Fruit fly (Drosophila melanogaster) whole organism, embryonic: ENCODE measurements around the gene CG2681.

Experiments used
- ATbp ChIP-seq: fragments of 200-800 bp; sonication (Bioruptor generic); optimal IDR thresholded peaks from 2 replicates; lab custom pipeline; 2017; ENCODE audit warnings: missing biosample characterization, mild to moderate bottlenecking, missing genetic modification characterization, missing genetic modification reagents
- Adf1 ChIP-seq: fragments of 200-800 bp; sonication (Bioruptor generic); IDR thresholded peaks from 2 replicates; pipeline ENCODE4 v1.3.6; 2022; ENCODE audit warnings: missing biosample characterization, missing genetic modification characterization
- Atf3 ChIP-seq: fragments of 200-800 bp; sonication (Bioruptor generic); optimal IDR thresholded peaks from 3 replicates; lab custom pipeline; 2016; ENCODE audit warnings: missing biosample characterization, missing genetic modification characterization
- CG11695 ChIP-seq: fragments of 200-800 bp; sonication (Bioruptor generic); IDR thresholded peaks from 3 replicates; pipeline ENCODE4 v1.3.6; 2022; ENCODE audit warnings: missing biosample characterization, missing genetic modification characterization
- CG12769 ChIP-seq: fragments of 200-800 bp; sonication (Bioruptor generic); optimal IDR thresholded peaks from 2 replicates; lab custom pipeline; 2019; ENCODE audit warnings: missing biosample characterization, mild to moderate bottlenecking, missing genetic modification characterization, moderate library complexity
- CG17912 ChIP-seq: fragments of 200-800 bp; sonication (Bioruptor generic); optimal IDR thresholded peaks from 2 replicates; lab custom pipeline; 2018; ENCODE audit warnings: missing biosample characterization, mild to moderate bottlenecking, missing genetic modification characterization
- CG1832 ChIP-seq: fragments of 200-800 bp; sonication (Bioruptor generic); optimal IDR thresholded peaks from 2 replicates; lab custom pipeline; 2017; ENCODE audit warnings: missing biosample characterization, mild to moderate bottlenecking, missing genetic modification characterization, inconsistent platforms
- CG31388 ChIP-seq: fragments of 200-800 bp; sonication (Bioruptor generic); optimal IDR thresholded peaks from 2 replicates; lab custom pipeline; 2016; ENCODE audit warnings: missing biosample characterization, missing genetic modification characterization
- CG32767 ChIP-seq: fragments of 200-800 bp; sonication (Bioruptor generic); IDR thresholded peaks from 2 replicates; pipeline ENCODE4 v1.3.6; 2022; ENCODE audit warnings: missing biosample characterization, missing genetic modification characterization
- CG3407 ChIP-seq: fragments of 200-800 bp; sonication (Bioruptor generic); optimal IDR thresholded peaks from 2 replicates; lab custom pipeline; 2018; ENCODE audit warnings: missing biosample characterization, mild to moderate bottlenecking, missing genetic modification characterization
- CG4617 ChIP-seq: fragments of 200-800 bp; sonication (Bioruptor generic); optimal IDR thresholded peaks from 3 replicates; lab custom pipeline; 2016; ENCODE audit warnings: missing biosample characterization, missing genetic modification characterization, borderline replicate concordance
- CG4730 ChIP-seq: fragments of 200-800 bp; sonication (Bioruptor generic); IDR thresholded peaks from 2 replicates; pipeline ENCODE4 v1.3.6; 2022; ENCODE audit warnings: missing biosample characterization, missing genetic modification characterization
- CG7786 ChIP-seq: fragments of 200-800 bp; sonication (Bioruptor generic); optimal IDR thresholded peaks from 2 replicates; lab custom pipeline; 2016; ENCODE audit warnings: missing biosample characterization, missing genetic modification characterization
- CG7839 ChIP-seq: fragments of 200-800 bp; sonication (Bioruptor generic); optimal IDR thresholded peaks from 3 replicates; lab custom pipeline; 2018; ENCODE audit warnings: missing biosample characterization, mild to moderate bottlenecking, missing genetic modification characterization, moderate library complexity
- CG9932 ChIP-seq: fragments of 200-800 bp; sonication (Bioruptor generic); IDR thresholded peaks from 2 replicates; pipeline ENCODE4 v1.3.6; 2022; ENCODE audit warnings: missing biosample characterization, missing genetic modification characterization
- Chrac-16 ChIP-seq: fragments of 200-800 bp; sonication (Bioruptor generic); optimal IDR thresholded peaks from 3 replicates; lab custom pipeline; 2016; ENCODE audit warnings: missing biosample characterization, missing genetic modification characterization
- Deaf1 ChIP-seq: fragments of 200-800 bp; optimal IDR thresholded peaks from 3 replicates; lab custom pipeline; 2019; ENCODE audit warnings: missing biosample characterization, mild to moderate bottlenecking, missing genetic modification characterization, moderate library complexity
- Doc3 ChIP-seq: fragments of 200-800 bp; sonication (Bioruptor generic); IDR thresholded peaks from 3 replicates; pipeline ENCODE4 v1.3.6; 2022; ENCODE audit warnings: missing biosample characterization, missing genetic modification characterization; ENCODE audit not compliant: partially characterized antibody
- Dp ChIP-seq: fragments of 200-800 bp; sonication (Bioruptor generic); optimal IDR thresholded peaks from 2 replicates; lab custom pipeline; 2018; ENCODE audit warnings: missing biosample characterization, mild to moderate bottlenecking, missing genetic modification characterization, moderate library complexity
- Dref ChIP-seq: fragments of 200-800 bp; sonication (Bioruptor generic); IDR thresholded peaks from 2 replicates; pipeline ENCODE4 v1.3.6; 2022; ENCODE audit warnings: missing biosample characterization, missing genetic modification characterization
- HLHmδ ChIP-seq: fragments of 200-800 bp; sonication (Bioruptor generic); optimal IDR thresholded peaks from 2 replicates; lab custom pipeline; 2018; ENCODE audit warnings: missing biosample characterization, mild to moderate bottlenecking, missing genetic modification characterization, moderate library complexity
- Pdp1 ChIP-seq, 2 experiments: fragments of 200-800 bp; sonication (Bioruptor generic); optimal IDR thresholded peaks; 3 replicates each; lab custom pipeline; 2016; ENCODE audit warnings: missing biosample characterization in 2 of 2, missing genetic modification characterization in 2 of 2, mild to moderate bottlenecking in 1 of 2, moderate library complexity in 1 of 2
- Side ChIP-seq: fragments of 200-800 bp; sonication (Bioruptor generic); optimal IDR thresholded peaks from 2 replicates; lab custom pipeline; 2016; ENCODE audit warnings: missing biosample characterization, missing genetic modification characterization
- Spps ChIP-seq: fragments of 200-800 bp; sonication (Bioruptor generic); optimal IDR thresholded peaks from 2 replicates; lab custom pipeline; 2018; ENCODE audit warnings: missing biosample characterization, mild to moderate bottlenecking, missing genetic modification characterization
- Stat92E ChIP-seq, 3 experiments: fragments of >200 bp in 2 of 3; fragments of 200-800 bp in 1 of 3; sonication (Bioruptor generic) in 1 of 3; optimal IDR thresholded peaks; 2 replicates each; lab custom pipeline; 2017 to 2019; ENCODE audit warnings: missing biosample characterization in 3 of 3, missing genetic modification characterization in 3 of 3, mild to moderate bottlenecking in 1 of 3, moderate library complexity in 1 of 3
- Usf ChIP-seq: fragments of 200-800 bp; sonication (Bioruptor generic); optimal IDR thresholded peaks from 2 replicates; lab custom pipeline; 2017; ENCODE audit warnings: missing genotype, missing biosample characterization, missing genetic modification characterization
- amos ChIP-seq: fragments of 200-800 bp; sonication (Bioruptor generic); IDR thresholded peaks from 2 replicates; pipeline ENCODE4 v1.3.6; 2022; ENCODE audit warnings: missing biosample characterization, missing genetic modification characterization; ENCODE audit not compliant: partially characterized antibody
- az2 ChIP-seq: fragments of 200-800 bp; sonication (Bioruptor generic); optimal IDR thresholded peaks from 3 replicates; lab custom pipeline; 2016; ENCODE audit warnings: missing biosample characterization, missing genetic modification characterization
- bab2 ChIP-seq: fragments of 200-800 bp; sonication (Bioruptor generic); optimal IDR thresholded peaks from 2 replicates; lab custom pipeline; 2016; ENCODE audit warnings: missing biosample characterization, missing genetic modification characterization
- btn ChIP-seq: fragments of 200-800 bp; sonication (Bioruptor generic); optimal IDR thresholded peaks from 2 replicates; lab custom pipeline; 2016; ENCODE audit warnings: missing biosample characterization, missing genetic modification characterization
- crc ChIP-seq: fragments of 200-800 bp; sonication (Bioruptor generic); optimal IDR thresholded peaks from 2 replicates; lab custom pipeline; 2016; ENCODE audit warnings: missing biosample characterization, missing genetic modification characterization
- danr ChIP-seq: fragments of 200-800 bp; sonication (Bioruptor generic); IDR thresholded peaks from 2 replicates; pipeline ENCODE4 v1.3.6; 2022; ENCODE audit warnings: missing biosample characterization, missing genetic modification characterization
- dmrt11E ChIP-seq: fragments of 200-800 bp; sonication (Bioruptor generic); optimal IDR thresholded peaks from 3 replicates; lab custom pipeline; 2018; ENCODE audit warnings: missing biosample characterization, mild to moderate bottlenecking, missing genetic modification characterization, moderate library complexity
- fru ChIP-seq: fragments of >200 bp; optimal IDR thresholded peaks from 2 replicates; lab custom pipeline; 2017
- grau ChIP-seq: fragments of 200-800 bp; optimal IDR thresholded peaks from 3 replicates; lab custom pipeline; 2019; ENCODE audit warnings: missing biosample characterization, mild to moderate bottlenecking, missing genetic modification characterization, moderate library complexity
- inv ChIP-seq: fragments of 200-800 bp; sonication (Bioruptor generic); IDR thresholded peaks from 2 replicates; pipeline ENCODE4 v1.3.6; 2022; ENCODE audit warnings: missing biosample characterization, missing genetic modification characterization; ENCODE audit not compliant: partially characterized antibody
- mirr ChIP-seq: fragments of 200-800 bp; sonication (Bioruptor generic); optimal IDR thresholded peaks from 3 replicates; lab custom pipeline; 2018; ENCODE audit warnings: missing biosample characterization, mild to moderate bottlenecking, missing genetic modification characterization
- nau ChIP-seq: fragments of 200-800 bp; sonication (Bioruptor generic); optimal IDR thresholded peaks from 3 replicates; lab custom pipeline; 2017; ENCODE audit warnings: missing biosample characterization, mild to moderate bottlenecking, missing genetic modification characterization, missing genetic modification reagents
- peb ChIP-seq: fragments of 200-800 bp; sonication (Bioruptor generic); IDR thresholded peaks from 2 replicates; pipeline ENCODE4 v1.3.6; 2022; ENCODE audit warnings: missing biosample characterization, missing genetic modification characterization
- prd ChIP-seq, 3 experiments: fragments of >200 bp in 2 of 3; fragments of 200-800 bp in 1 of 3; sonication (Bioruptor generic) in 1 of 3; optimal IDR thresholded peaks in 2 of 3; IDR thresholded peaks in 1 of 3; 2 replicates in 2 of 3; 3 replicates in 1 of 3; pipeline versions ENCODE4 v1.3.6 to Lab custom; 2017 to 2022; ENCODE audit warnings: missing biosample characterization in 1 of 3, missing genetic modification characterization in 1 of 3
- pum ChIP-seq: fragments of 200-800 bp; sonication (Bioruptor generic); optimal IDR thresholded peaks from 2 replicates; lab custom pipeline; 2016; ENCODE audit warnings: missing biosample characterization, missing genetic modification characterization
- pzg ChIP-seq: fragments of 200-800 bp; sonication (Bioruptor generic); optimal IDR thresholded peaks from 3 replicates; lab custom pipeline; 2018; ENCODE audit warnings: missing biosample characterization, mild to moderate bottlenecking, missing genetic modification characterization, moderate library complexity
- salm ChIP-seq: fragments of 200-800 bp; sonication (Bioruptor generic); optimal IDR thresholded peaks from 2 replicates; lab custom pipeline; 2018; ENCODE audit warnings: missing biosample characterization, mild to moderate bottlenecking, missing genetic modification characterization
- sr ChIP-seq: fragments of 200-800 bp; sonication (Bioruptor generic); IDR thresholded peaks from 3 replicates; pipeline ENCODE4 v1.3.6; 2022; ENCODE audit warnings: missing biosample characterization, missing genetic modification characterization
- stwl ChIP-seq: fragments of 200-800 bp; sonication (Bioruptor generic); optimal IDR thresholded peaks from 3 replicates; lab custom pipeline; 2018; ENCODE audit warnings: missing biosample characterization, mild to moderate bottlenecking, missing genetic modification characterization, moderate library complexity
- tap ChIP-seq: fragments of 200-800 bp; optimal IDR thresholded peaks from 3 replicates; lab custom pipeline; 2019; ENCODE audit warnings: missing biosample characterization, mild to moderate bottlenecking, missing genetic modification characterization, moderate library complexity
- unc-4 ChIP-seq: fragments of 200-800 bp; sonication (Bioruptor generic); IDR thresholded peaks from 2 replicates; pipeline ENCODE4 v1.3.6; 2022; ENCODE audit warnings: missing biosample characterization, missing genetic modification characterization; ENCODE audit not compliant: partially characterized antibody
- vvl ChIP-seq: fragments of 200-800 bp; sonication (Bioruptor generic); IDR thresholded peaks from 2 replicates; pipeline ENCODE4 v1.3.6; 2022; ENCODE audit warnings: missing biosample characterization, missing genetic modification characterization
- zen2 ChIP-seq: fragments of 200-800 bp; sonication (Bioruptor generic); IDR thresholded peaks from 3 replicates; pipeline ENCODE4 v1.3.6; 2022; ENCODE audit warnings: missing biosample characterization, missing genetic modification characterization; ENCODE audit not compliant: partially characterized antibody

The CG2681 gene

dm6 chrX:2698064-2698894, 10.2 kb upstream of the CG2681 start, which contains the start of the genes Spg7 and Lint-O (continued):
- TF ChIP-seq Doc3 (GFP tag; lab: Robert Waterston, UW), result peak; percentile 50; the same call in 2 of the 3 replicates
- TF ChIP-seq CG7839 (tag; lab: Kevin White, UChicago), result no peak
- no peak for TF ChIP-seq Pdp1 (GFP tag; optimal IDR thresholded peaks at IDR 0.05; lab: Kevin White, UChicago)
- no peak for TF ChIP-seq CG4617 (GFP tag; lab: Kevin White, UChicago)
- TF ChIP-seq pzg (GFP tag; lab: Kevin White, UChicago), result peak; percentile 21
- TF ChIP-seq Dp, result peak; percentile 66
- no peak for TF ChIP-seq Adf1
- TF ChIP-seq Usf (GFP tag; lab: Kevin White, UChicago), result no peak
- no peak for TF ChIP-seq grau (tag; lab: Kevin White, UChicago)
- TF ChIP-seq CG7786 (GFP tag; lab: Kevin White, UChicago), result no peak
- no peak for TF ChIP-seq pum
- TF ChIP-seq peb (GFP tag; lab: Robert Waterston, UW), result no peak
- TF ChIP-seq CG9932 (GFP tag; lab: Robert Waterston, UW), result no peak
- no peak for TF ChIP-seq nau
- no peak for TF ChIP-seq Atf3 (GFP tag; lab: Kevin White, UChicago)
- TF ChIP-seq amos (GFP tag; lab: Robert Waterston, UW), result peak; percentile 76
- TF ChIP-seq CG4730 (GFP tag; lab: Robert Waterston, UW), result no peak
- no peak for TF ChIP-seq prd (optimal IDR thresholded peaks at IDR 0.05; lab: Kevin White, UChicago)
- TF ChIP-seq prd (GFP tag; IDR thresholded peaks at IDR 0.05; lab: Robert Waterston, UW), result no peak
- no peak for TF ChIP-seq dmrt11E (tag; lab: Kevin White, UChicago)
- TF ChIP-seq Stat92E (GFP tag; optimal IDR thresholded peaks at IDR 0.05; lab: Kevin White, UChicago), result no peak
- TF ChIP-seq btn, result no peak
- TF ChIP-seq tap (tag; lab: Kevin White, UChicago), result no peak
- no peak for TF ChIP-seq CG17912 (GFP tag; lab: Kevin White, UChicago)
- TF ChIP-seq bab2 (GFP tag; lab: Kevin White, UChicago), result no peak
- TF ChIP-seq CG1832 (GFP tag; lab: Kevin White, UChicago), result no peak
- TF ChIP-seq Spps (tag; lab: Kevin White, UChicago), result no peak
- TF ChIP-seq mirr (GFP tag; lab: Kevin White, UChicago), result no peak
- no peak for TF ChIP-seq crc (GFP tag; lab: Kevin White, UChicago)
- no peak for TF ChIP-seq salm
- no peak for TF ChIP-seq az2
- peak; percentile 59 for TF ChIP-seq zen2 (GFP tag; lab: Robert Waterston, UW)
- TF ChIP-seq HLHmδ, result no peak
- TF ChIP-seq Dref (GFP tag; lab: Robert Waterston, UW), result peak; percentile 79
- TF ChIP-seq CG32767 (GFP tag; lab: Robert Waterston, UW), result no peak
- no peak for TF ChIP-seq ATbp (GFP tag; lab: Kevin White, UChicago)
- TF ChIP-seq CG31388 (GFP tag; lab: Kevin White, UChicago), result no peak
- TF ChIP-seq stwl (tag; lab: Kevin White, UChicago), result peak; percentile 19
- no peak for TF ChIP-seq vvl
- no peak for TF ChIP-seq danr (GFP tag; lab: Robert Waterston, UW)
- no peak for TF ChIP-seq Deaf1 (tag; lab: Kevin White, UChicago)
- TF ChIP-seq CG3407 (GFP tag; lab: Kevin White, UChicago), result no peak
- TF ChIP-seq CG11695 (GFP tag; lab: Robert Waterston, UW), result no peak
- no peak for TF ChIP-seq Side (GFP tag; lab: Kevin White, UChicago)
- no peak for TF ChIP-seq Chrac-16 (GFP tag; lab: Kevin White, UChicago)
- TF ChIP-seq fru (lab: Kevin White, UChicago), result no peak
- TF ChIP-seq CG12769 (tag; lab: Kevin White, UChicago), result no peak
- peak; percentile 53 for TF ChIP-seq inv (GFP tag; lab: Robert Waterston, UW)
- TF ChIP-seq sr, result no peak
- peak; percentile 65 for TF ChIP-seq unc-4
